Fruit fly (Drosophila melanogaster): Measurements from ENCODE around the gene CG33268.

- TF ChIP-seq fd96Ca (GFP tag; IDR thresholded peaks at IDR 0.05), result no peak
- TF ChIP-seq Pif1A (GFP tag; optimal IDR thresholded peaks at IDR 0.05), result no peak
- no peak for TF ChIP-seq CG34367 (tag; optimal IDR thresholded peaks at IDR 0.05)
- no peak for TF ChIP-seq CG32121 (GFP tag; IDR thresholded peaks at IDR 0.05)
- TF ChIP-seq EcR (GFP tag; optimal IDR thresholded peaks at IDR 0.05), result no peak
- TF ChIP-seq CG13204 (GFP tag; optimal IDR thresholded peaks at IDR 0.05), result no peak
- no peak for TF ChIP-seq CG4496 (GFP tag; IDR thresholded peaks at IDR 0.05)
- TF ChIP-seq Snoo (tag; optimal IDR thresholded peaks at IDR 0.05), result no peak
- TF ChIP-seq CG14655 (GFP tag; optimal IDR thresholded peaks at IDR 0.05), result no peak
- TF ChIP-seq Pif1B (GFP tag; optimal IDR thresholded peaks at IDR 0.05), result no peak
- no peak for TF ChIP-seq CG8159 (tag; optimal IDR thresholded peaks at IDR 0.05)
- TF ChIP-seq CG15710 (tag; optimal IDR thresholded peaks at IDR 0.05), result no peak
- TF ChIP-seq CG12605 (GFP tag; IDR thresholded peaks at IDR 0.05), result no peak
Measured at dm6 chr3L:11604227-11604626, 13.2 kb upstream of the CG33268 start.

Data from whole organism, pupa.